Fruit fly (Drosophila melanogaster): ENCODE results near the gene CG13994.
A peak's percentile ranks its signal among the peaks of the same experiment; 100 is the strongest.

CG13994 gene

dm6 chr2L:6013071-6013417 is 49.7 kb upstream of the CG13994 start (continued):
- no peak for TF ChIP-seq gt (GFP tag; IDR thresholded peaks at IDR 0.05)
- TF ChIP-seq knrl (GFP tag; IDR thresholded peaks at IDR 0.05; ENCODE audit: partially characterized antibody), result peak; percentile 47; the same call in 2 of the 3 replicates
- no peak for TF ChIP-seq mld (GFP tag; IDR thresholded peaks at IDR 0.05; ENCODE audit: partially characterized antibody)
- no peak for TF ChIP-seq CG1529 (GFP tag; optimal IDR thresholded peaks at IDR 0.05)
- no peak for TF ChIP-seq fd3F (GFP tag; optimal IDR thresholded peaks at IDR 0.05)
- no peak for TF ChIP-seq Fer2 (tag; optimal IDR thresholded peaks at IDR 0.05)
- TF ChIP-seq nmo (GFP tag; optimal IDR thresholded peaks at IDR 0.05), result no peak

- TF ChIP-seq CG18476 (GFP tag; optimal IDR thresholded peaks at IDR 0.05) (no peak), CG18764 (GFP tag; optimal IDR thresholded peaks at IDR 0.05) (no peak), ERR (GFP tag; optimal IDR thresholded peaks at IDR 0.05) (no peak), H2.0 (GFP tag; IDR thresholded peaks at IDR 0.05) (no peak), chm (GFP tag; IDR thresholded peaks at IDR 0.05) (no peak), CG2120 (GFP tag; optimal IDR thresholded peaks at IDR 0.05) (peak; percentile 29), Fer1 (GFP tag; optimal IDR thresholded peaks at IDR 0.05) (no peak), CG1233 (GFP tag; optimal IDR thresholded peaks at IDR 0.05) (peak; percentile 30), hb (GFP tag; IDR thresholded peaks at IDR 0.05; ENCODE audit: partially characterized antibody) (no peak), usp (GFP tag; optimal IDR thresholded peaks at IDR 0.05) (no peak), Nf-YB (GFP tag; optimal IDR thresholded peaks at IDR 0.05) (peak; percentile 97), pita (GFP tag; optimal IDR thresholded peaks at IDR 0.05) (no peak), Doc3 (GFP tag; IDR thresholded peaks at IDR 0.05; ENCODE audit: partially characterized antibody) (no peak), Drgx (GFP tag; IDR thresholded peaks at IDR 0.05) (peak; percentile 7; the same call in 1 of the 2 replicates), Nf-YC (tag; optimal IDR thresholded peaks at IDR 0.05) (peak; percentile 97), gro (GFP tag; optimal IDR thresholded peaks at IDR 0.05) (no peak), slp2 (GFP tag; optimal IDR thresholded peaks at IDR 0.05) (no peak), CG11696 (GFP tag; IDR thresholded peaks at IDR 0.05) (no peak), CG1792 (GFP tag; optimal IDR thresholded peaks at IDR 0.05) (no peak), CG10543 (GFP tag; optimal IDR thresholded peaks at IDR 0.05) (peak; percentile 26), CG4854 (GFP tag; optimal IDR thresholded peaks at IDR 0.05) (no peak), dmrt11E (tag; optimal IDR thresholded peaks at IDR 0.05) (peak; percentile 68), CG17802 (tag; optimal IDR thresholded peaks at IDR 0.05) (no peak), CG18011 (GFP tag; optimal IDR thresholded peaks at IDR 0.05) (no peak), lmd (GFP tag; IDR thresholded peaks at IDR 0.05) (peak; percentile 53), CG14050 (GFP tag; IDR thresholded peaks at IDR 0.05) (no peak), CG4730 (GFP tag; IDR thresholded peaks at IDR 0.05) (no peak), vfl (GFP tag; optimal IDR thresholded peaks at IDR 0.05) (no peak), E2f1 (GFP tag; IDR thresholded peaks at IDR 0.05) (no peak), MBD-R2 (GFP tag; IDR thresholded peaks at IDR 0.05) (no peak), CG15696 (tag; optimal IDR thresholded peaks at IDR 0.05) (peak; percentile 69), ap (GFP tag; IDR thresholded peaks at IDR 0.05) (no peak), al (GFP tag; IDR thresholded peaks at IDR 0.05) (no peak), sd (tag; optimal IDR thresholded peaks at IDR 0.05) (peak; percentile 88), CG18599 (GFP tag; optimal IDR thresholded peaks at IDR 0.05) (no peak), CG7372 (GFP tag; IDR thresholded peaks at IDR 0.05) (no peak), Oli (tag; optimal IDR thresholded peaks at IDR 0.05) (peak; percentile 46), grau (tag; optimal IDR thresholded peaks at IDR 0.05) (peak; percentile 56), stc (GFP tag; IDR thresholded peaks at IDR 0.05) (no peak), Mrtf (GFP tag; IDR thresholded peaks at IDR 0.05) (no peak), C15 (GFP tag; IDR thresholded peaks at IDR 0.05) (no peak), CG10565 (GFP tag; optimal IDR thresholded peaks at IDR 0.05) (no peak)
These were observed 43.2 kb upstream of the CG13994 start, which contains the start of gene H2.0 for dm6 chr2L:6019352-6020131. Gene H2.0 (minus strand): TSS chr2L:6019402.

Data from whole organism, embryonic.